Fruit fly (Drosophila melanogaster) whole organism, embryonic: ENCODE measurements around the gene Lip2.

Experiments
- Aef1 ChIP-seq: fragments of 200-800 bp; sonication (Bioruptor generic); IDR thresholded peaks from 3 replicates; pipeline ENCODE4 v1.3.6; 2022; ENCODE audit warnings: missing biosample characterization, missing genetic modification characterization
- Atf3 ChIP-seq: fragments of 200-800 bp; sonication (Bioruptor generic); optimal IDR thresholded peaks from 3 replicates; lab custom pipeline; 2016; ENCODE audit warnings: missing biosample characterization, missing genetic modification characterization
- CG10431 ChIP-seq: fragments of 200-800 bp; sonication (Bioruptor generic); optimal IDR thresholded peaks from 3 replicates; lab custom pipeline; 2018; ENCODE audit warnings: missing biosample characterization, mild to moderate bottlenecking, missing genetic modification characterization
- CG11247 ChIP-seq: fragments of 200-800 bp; sonication (Bioruptor generic); IDR thresholded peaks from 2 replicates; pipeline ENCODE4 v1.3.6; 2022; ENCODE audit warnings: missing biosample characterization, missing genetic modification characterization
- CG12104 ChIP-seq: fragments of 200-800 bp; sonication (Bioruptor generic); optimal IDR thresholded peaks from 3 replicates; lab custom pipeline; 2016; ENCODE audit warnings: missing biosample characterization, missing genetic modification characterization
- CG12744 ChIP-seq: fragments of 200-800 bp; sonication (Bioruptor generic); optimal IDR thresholded peaks from 2 replicates; lab custom pipeline; 2016; ENCODE audit warnings: missing biosample characterization, missing genetic modification characterization
- CG12942 ChIP-seq: fragments of 200-800 bp; sonication (Bioruptor generic); optimal IDR thresholded peaks from 3 replicates; lab custom pipeline; 2016; ENCODE audit warnings: missing biosample characterization, missing genetic modification characterization
- CG14667 ChIP-seq: fragments of 200-800 bp; sonication (Bioruptor generic); IDR thresholded peaks from 2 replicates; pipeline ENCODE4 v1.3.6; 2022; ENCODE audit warnings: missing biosample characterization, missing genetic modification characterization
- CG15011 ChIP-seq: fragments of 200-800 bp; sonication (Bioruptor generic); optimal IDR thresholded peaks from 3 replicates; lab custom pipeline; 2018; ENCODE audit warnings: missing biosample characterization, mild to moderate bottlenecking, missing genetic modification characterization
- CG1603 ChIP-seq: fragments of 200-800 bp; sonication (Bioruptor generic); optimal IDR thresholded peaks from 2 replicates; lab custom pipeline; 2019; ENCODE audit warnings: missing biosample characterization, mild to moderate bottlenecking, missing genetic modification characterization, moderate library complexity
- CG31224 ChIP-seq: fragments of 200-800 bp; sonication (Bioruptor generic); IDR thresholded peaks from 2 replicates; pipeline ENCODE4 v1.3.6; 2022; ENCODE audit warnings: missing biosample characterization, missing genetic modification characterization
- CG33213 ChIP-seq: fragments of 200-800 bp; sonication (Bioruptor generic); optimal IDR thresholded peaks from 3 replicates; lab custom pipeline; 2016; ENCODE audit warnings: missing biosample characterization, missing genetic modification characterization
- CG3995 ChIP-seq: fragments of 200-800 bp; sonication (Bioruptor generic); optimal IDR thresholded peaks from 3 replicates; lab custom pipeline; 2016; ENCODE audit warnings: missing biosample characterization, missing genetic modification characterization
- CG4404 ChIP-seq: fragments of 200-800 bp; sonication (Bioruptor generic); IDR thresholded peaks from 2 replicates; pipeline ENCODE4 v1.3.6; 2022; ENCODE audit warnings: missing biosample characterization, missing genetic modification characterization
- CG6854 ChIP-seq: fragments of 200-800 bp; sonication (Bioruptor generic); optimal IDR thresholded peaks from 3 replicates; lab custom pipeline; 2017; ENCODE audit warnings: missing biosample characterization, mild to moderate bottlenecking, missing genetic modification characterization
- CG7372 ChIP-seq: fragments of 200-800 bp; sonication (Bioruptor generic); IDR thresholded peaks from 2 replicates; pipeline ENCODE4 v1.3.6; 2022; ENCODE audit warnings: missing biosample characterization, missing genetic modification characterization
- CG7928 ChIP-seq: fragments of 200-800 bp; sonication (Bioruptor generic); optimal IDR thresholded peaks from 2 replicates; lab custom pipeline; 2017; ENCODE audit warnings: missing biosample characterization, mild to moderate bottlenecking, missing genetic modification characterization
- CG8290 ChIP-seq, 3 experiments: fragments of 200-800 bp; sonication (Bioruptor generic); optimal IDR thresholded peaks; 2 replicates each; lab custom pipeline; 2016 to 2019; ENCODE audit warnings: missing biosample characterization in 3 of 3, missing genetic modification characterization in 3 of 3, mild to moderate bottlenecking in 2 of 3, moderate library complexity in 1 of 3
- CG9727 ChIP-seq: fragments of 200-800 bp; sonication (Bioruptor generic); optimal IDR thresholded peaks from 3 replicates; lab custom pipeline; 2017; ENCODE audit warnings: missing biosample characterization, mild to moderate bottlenecking, missing genetic modification characterization
- Chrac-16 ChIP-seq: fragments of 200-800 bp; sonication (Bioruptor generic); optimal IDR thresholded peaks from 3 replicates; lab custom pipeline; 2016; ENCODE audit warnings: missing biosample characterization, missing genetic modification characterization
- Hr3 ChIP-seq: fragments of 200-800 bp; sonication (Bioruptor generic); optimal IDR thresholded peaks from 3 replicates; lab custom pipeline; 2016; ENCODE audit warnings: missing biosample characterization, missing genetic modification characterization
- Kr ChIP-seq: fragments of 200-800 bp; sonication (Bioruptor generic); optimal IDR thresholded peaks from 2 replicates; lab custom pipeline; 2017; ENCODE audit warnings: missing biosample characterization, mild to moderate bottlenecking, missing genetic modification characterization
- Lpt ChIP-seq: fragments of >200 bp; optimal IDR thresholded peaks from 2 replicates; lab custom pipeline; 2018; ENCODE audit warnings: missing biosample characterization, missing genetic modification characterization
- Med ChIP-seq: fragments of 200-800 bp; sonication (Bioruptor generic); peaks from one replicate; lab custom pipeline; 2016; ENCODE audit warnings: missing biosample characterization, missing genetic modification characterization, mild to moderate bottlenecking, inconsistent platforms, moderate library complexity
- Meics ChIP-seq: fragments of 200-800 bp; sonication (Bioruptor generic); optimal IDR thresholded peaks from 2 replicates; lab custom pipeline; 2017; ENCODE audit warnings: missing biosample characterization, mild to moderate bottlenecking, missing genetic modification characterization
- Nf-YC ChIP-seq: fragments of 200-800 bp; optimal IDR thresholded peaks from 3 replicates; lab custom pipeline; 2019; ENCODE audit warnings: missing biosample characterization, mild to moderate bottlenecking, missing genetic modification characterization, moderate library complexity
- Side ChIP-seq: fragments of 200-800 bp; sonication (Bioruptor generic); optimal IDR thresholded peaks from 2 replicates; lab custom pipeline; 2016; ENCODE audit warnings: missing biosample characterization, missing genetic modification characterization
- Sin3A ChIP-seq: fragments of >200 bp; optimal IDR thresholded peaks from 2 replicates; lab custom pipeline; 2018
- Sry-δ ChIP-seq: fragments of 200-800 bp; sonication (Bioruptor generic); optimal IDR thresholded peaks from 2 replicates; lab custom pipeline; 2016; ENCODE audit warnings: missing biosample characterization, missing genetic modification characterization
- Stat92E ChIP-seq, 3 experiments: fragments of >200 bp in 2 of 3; fragments of 200-800 bp in 1 of 3; sonication (Bioruptor generic) in 1 of 3; optimal IDR thresholded peaks; 2 replicates each; lab custom pipeline; 2017 to 2019; ENCODE audit warnings: missing biosample characterization in 3 of 3, missing genetic modification characterization in 3 of 3, mild to moderate bottlenecking in 1 of 3, moderate library complexity in 1 of 3
- Usf ChIP-seq: fragments of 200-800 bp; sonication (Bioruptor generic); optimal IDR thresholded peaks from 2 replicates; lab custom pipeline; 2017; ENCODE audit warnings: missing genotype, missing biosample characterization, missing genetic modification characterization
- amos ChIP-seq: fragments of 200-800 bp; sonication (Bioruptor generic); IDR thresholded peaks from 2 replicates; pipeline ENCODE4 v1.3.6; 2022; ENCODE audit warnings: missing biosample characterization, missing genetic modification characterization; ENCODE audit not compliant: partially characterized antibody
- ap ChIP-seq: fragments of 200-800 bp; sonication (Bioruptor generic); IDR thresholded peaks from 2 replicates; pipeline ENCODE4 v1.3.6; 2022; ENCODE audit warnings: missing biosample characterization, missing genetic modification characterization
- chm ChIP-seq: fragments of 200-800 bp; sonication (Bioruptor generic); IDR thresholded peaks from 2 replicates; pipeline ENCODE4 v1.3.6; 2022; ENCODE audit warnings: missing biosample characterization, missing genetic modification characterization
- cwo ChIP-seq: fragments of 200-800 bp; sonication (Bioruptor generic); optimal IDR thresholded peaks from 3 replicates; lab custom pipeline; 2017; ENCODE audit warnings: missing biosample characterization, missing genetic modification characterization, mild to moderate bottlenecking, moderate library complexity, missing genetic modification reagents
- emc ChIP-seq: fragments of 200-800 bp; sonication (Bioruptor generic); optimal IDR thresholded peaks from 2 replicates; lab custom pipeline; 2016; ENCODE audit warnings: missing biosample characterization, missing genetic modification characterization
- eyg ChIP-seq: fragments of 200-800 bp; sonication (Bioruptor generic); optimal IDR thresholded peaks from 3 replicates; lab custom pipeline; 2016; ENCODE audit warnings: missing biosample characterization, missing genetic modification characterization
- fd3F ChIP-seq: fragments of 200-800 bp; sonication (Bioruptor generic); optimal IDR thresholded peaks from 2 replicates; lab custom pipeline; 2018; ENCODE audit warnings: missing biosample characterization, mild to moderate bottlenecking, missing genetic modification characterization, moderate library complexity
- gce ChIP-seq: fragments of 200-800 bp; sonication (Bioruptor generic); IDR thresholded peaks from 3 replicates; pipeline ENCODE4 v1.3.6; 2022; ENCODE audit warnings: missing biosample characterization, missing genetic modification characterization
- gcm ChIP-seq: fragments of 200-800 bp; sonication (Bioruptor generic); optimal IDR thresholded peaks from 2 replicates; lab custom pipeline; 2019; ENCODE audit warnings: missing biosample characterization, mild to moderate bottlenecking, missing genetic modification characterization, moderate library complexity
- gcm2 ChIP-seq: fragments of 200-800 bp; sonication (Bioruptor generic); optimal IDR thresholded peaks from 2 replicates; lab custom pipeline; 2016; ENCODE audit warnings: missing biosample characterization, missing genetic modification characterization
- gem ChIP-seq: fragments of 200-800 bp; sonication (Bioruptor generic); optimal IDR thresholded peaks from 2 replicates; lab custom pipeline; 2019; ENCODE audit warnings: missing biosample characterization, mild to moderate bottlenecking, missing genetic modification characterization, moderate library complexity
- lov ChIP-seq, 2 experiments: fragments of 200-800 bp in 1 of 2; fragments of >200 bp in 1 of 2; sonication (Bioruptor generic) in 1 of 2; IDR thresholded peaks in 1 of 2; optimal IDR thresholded peaks in 1 of 2; 2 replicates in 1 of 2; 3 replicates in 1 of 2; pipeline versions ENCODE4 v1.3.6 to Lab custom; 2017 to 2022; ENCODE audit warnings: missing biosample characterization in 1 of 2, missing genetic modification characterization in 1 of 2
- nerfin-1 ChIP-seq: fragments of 200-800 bp; sonication (Bioruptor generic); optimal IDR thresholded peaks from 3 replicates; lab custom pipeline; 2019; ENCODE audit warnings: missing biosample characterization, mild to moderate bottlenecking, missing genetic modification characterization, moderate library complexity
- pan ChIP-seq, 4 experiments: fragments of >200 bp in 3 of 4; fragments of 200-800 bp in 1 of 4; sonication (Bioruptor generic) in 1 of 4; optimal IDR thresholded peaks in 3 of 4; IDR thresholded peaks in 1 of 4; 2 replicates each; pipeline versions ENCODE4 v1.3.6 to Lab custom; 2017 to 2022; ENCODE audit warnings: missing biosample characterization in 2 of 4, missing genetic modification characterization in 2 of 4, mixed read lengths in 1 of 4
- pfk ChIP-seq: fragments of 200-800 bp; sonication (Bioruptor generic); optimal IDR thresholded peaks from 2 replicates; lab custom pipeline; 2018; ENCODE audit warnings: missing biosample characterization, mild to moderate bottlenecking, missing genetic modification characterization, moderate library complexity
- schlank ChIP-seq: fragments of 200-800 bp; sonication (Bioruptor generic); optimal IDR thresholded peaks from 2 replicates; lab custom pipeline; 2018; ENCODE audit warnings: missing biosample characterization, mild to moderate bottlenecking, missing genetic modification characterization
- slou ChIP-seq: fragments of 200-800 bp; sonication (Bioruptor generic); optimal IDR thresholded peaks from 3 replicates; lab custom pipeline; 2016; ENCODE audit warnings: missing biosample characterization, missing genetic modification characterization
- sr ChIP-seq: fragments of 200-800 bp; sonication (Bioruptor generic); IDR thresholded peaks from 3 replicates; pipeline ENCODE4 v1.3.6; 2022; ENCODE audit warnings: missing biosample characterization, missing genetic modification characterization
- twi ChIP-seq: fragments of 200-800 bp; optimal IDR thresholded peaks from 2 replicates; lab custom pipeline; 2019; ENCODE audit warnings: missing biosample characterization, mild to moderate bottlenecking, missing genetic modification characterization, moderate library complexity

Lip2 gene

dm6 chr2L:10703281-10703680 is 6.0 kb downstream of the Lip2 start, which contains the start of gene CG6415 (continued):
- TF ChIP-seq CG1603 (tag; lab: Kevin White, UChicago) (peak; percentile 84), Nf-YC (tag; lab: Kevin White, UChicago) (peak; percentile 62), gcm2 (GFP tag; lab: Kevin White, UChicago) (no peak), pan (optimal IDR thresholded peaks at IDR 0.05; lab: Kevin White, UChicago) (no peak), pan (GFP tag; optimal IDR thresholded peaks at IDR 0.05 in 1 of 2, IDR thresholded peaks at IDR 0.05 in 1 of 2) (peak in 1 of 2 experiments; percentile 78), twi (tag; lab: Kevin White, UChicago) (no peak), Chrac-16 (GFP tag; lab: Kevin White, UChicago) (peak; percentile 73), CG9727 (GFP tag; lab: Kevin White, UChicago) (peak; percentile 78), slou (GFP tag; lab: Kevin White, UChicago) (peak; percentile 25), CG6854 (GFP tag; lab: Kevin White, UChicago) (peak; percentile 47), CG8290 (GFP tag; optimal IDR thresholded peaks at IDR 0.05; lab: Kevin White, UChicago) (no peak), CG8290 (tag; optimal IDR thresholded peaks at IDR 0.05; lab: Kevin White, UChicago) (peak in 1 of 2 experiments; percentile 80), Lpt (no peak), Meics (GFP tag; lab: Kevin White, UChicago) (peak; percentile 77), Aef1 (peak; percentile 68), CG7928 (GFP tag; lab: Kevin White, UChicago) (no peak), pfk (GFP tag; lab: Kevin White, UChicago) (no peak), Atf3 (GFP tag; lab: Kevin White, UChicago) (peak; percentile 48), Stat92E (GFP tag; optimal IDR thresholded peaks at IDR 0.05; lab: Kevin White, UChicago) (no peak), lov (optimal IDR thresholded peaks at IDR 0.05; lab: Kevin White, UChicago) (no peak), lov (GFP tag; IDR thresholded peaks at IDR 0.05; lab: Robert Waterston, UW) (no peak), Med (GFP tag; lab: Kevin White, UChicago) (peak; percentile 95), CG4404 (GFP tag; lab: Robert Waterston, UW) (peak; percentile 66), eyg (peak; percentile 32), Side (GFP tag; lab: Kevin White, UChicago) (peak; percentile 44), CG3995 (GFP tag; lab: Kevin White, UChicago) (peak; percentile 26), CG31224 (peak; percentile 45; the same call in 1 of the 2 replicates), emc (GFP tag; lab: Kevin White, UChicago) (no peak), gem (tag; lab: Kevin White, UChicago) (peak; percentile 87), CG10431 (no peak), schlank (tag; lab: Kevin White, UChicago) (peak; percentile 25), amos (GFP tag; lab: Robert Waterston, UW) (no peak), Kr (GFP tag; lab: Kevin White, UChicago) (no peak), Sin3A (no peak), CG12744 (GFP tag; lab: Kevin White, UChicago) (peak; percentile 12), cwo (peak; percentile 63), gce (GFP tag; lab: Robert Waterston, UW) (peak; percentile 56; the same call in 1 of the 3 replicates), sr (no peak), Sry-δ (GFP tag; lab: Kevin White, UChicago) (peak; percentile 42), chm (GFP tag; lab: Robert Waterston, UW) (peak; percentile 61; the same call in 1 of the 2 replicates), CG15011 (GFP tag; lab: Kevin White, UChicago) (peak; percentile 46), gcm (GFP tag; lab: Kevin White, UChicago) (no peak), Usf (GFP tag; lab: Kevin White, UChicago) (peak; percentile 27), ap (GFP tag; lab: Robert Waterston, UW) (0 out of 2 replicates have a peak, but pooled peaks have one; percentile 45), CG12104 (GFP tag; lab: Kevin White, UChicago) (peak; percentile 54), nerfin-1 (tag; lab: Kevin White, UChicago) (no peak), fd3F (GFP tag; lab: Kevin White, UChicago) (peak; percentile 60), CG33213 (GFP tag; lab: Kevin White, UChicago) (peak; percentile 44), Hr3 (GFP tag; lab: Kevin White, UChicago) (peak; percentile 60), CG12942 (GFP tag; lab: Kevin White, UChicago) (peak; percentile 6), CG14667 (GFP tag; lab: Robert Waterston, UW) (0 out of 2 replicates have a peak, but pooled peaks have one; percentile 31), CG7372 (GFP tag; lab: Robert Waterston, UW) (peak; percentile 62), CG11247 (GFP tag; lab: Robert Waterston, UW) (peak; percentile 70)
